Fruit fly (Drosophila melanogaster) ovary, adult (tissue): ENCODE results near the gene CG2617.

Source experiments
- CG17801 ChIP-seq: fragments of 200-800 bp; optimal IDR thresholded peaks from 2 replicates; lab custom pipeline; 2019; ENCODE audit warnings: missing biosample characterization, mild to moderate bottlenecking, missing genetic modification characterization, moderate library complexity; ENCODE audit not compliant: partially characterized antibody

CG2617 gene

dm6 chr2L:20730182-20730581, 48.0 kb downstream of the CG2617 start, which contains the start of gene CarT:
TSS of gene CarT (minus strand) at chr2L:20730282.
- TF ChIP-seq CG17801 (GFP tag; lab: Kevin White, UChicago): no peak

dm6 chr2L:20733025-20733424, 50.9 kb downstream of the CG2617 start:
- no peak for TF ChIP-seq CG17801 (GFP tag; lab: Kevin White, UChicago)
